Worm (Caenorhabditis elegans): ENCODE data around the gene col-20.
"Not testable (repeated sequence)": the region's sequence is repeated elsewhere in the genome, so short reads cannot be mapped to it uniquely, and the experiment has no call there.

DNA sequence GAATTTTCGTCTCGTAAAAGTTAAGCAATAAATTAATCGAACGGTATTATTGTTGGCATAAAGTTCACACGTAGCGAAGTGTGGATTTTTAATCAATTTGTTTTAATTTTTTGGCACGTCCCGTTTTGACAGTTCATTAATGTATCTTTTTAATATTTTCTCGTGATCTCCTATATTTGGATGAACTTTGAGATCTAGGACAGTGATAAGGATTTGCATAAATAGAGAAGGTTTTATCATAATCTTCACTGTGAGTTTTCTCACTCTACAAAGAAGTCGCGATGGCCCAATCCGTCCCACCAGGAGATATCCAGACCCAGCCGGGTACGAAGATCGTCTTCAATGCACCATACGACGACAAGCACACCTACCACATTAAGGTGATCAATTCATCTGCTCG, 45.5 kb downstream of the col-20 start, which contains the start of the genes C33F10.8 and msp-40:
- TF ChIP-seq unc-39 (tag; optimal IDR thresholded peaks at IDR 0.05); eor-1 (tag; optimal IDR thresholded peaks at IDR 0.05); ceh-28 (tag; optimal IDR thresholded peaks at IDR 0.05); nhr-25 (tag; optimal IDR thresholded peaks at IDR 0.05); nhr-11 (tag; optimal IDR thresholded peaks at IDR 0.05); aly-2 (tag; optimal IDR thresholded peaks at IDR 0.05); fkh-10 (GFP tag; optimal IDR thresholded peaks at IDR 0.05): not testable (repeated sequence)

All from whole organism, L3 larva.